Fruit fly (Drosophila melanogaster) whole organism, embryonic: ENCODE measurements around the gene Cka.

Experiments
- Atf-2 ChIP-seq: fragments of 200-800 bp; sonication (Bioruptor generic); optimal IDR thresholded peaks from 2 replicates; lab custom pipeline; 2016; ENCODE audit warnings: missing biosample characterization, missing genetic modification characterization
- B-H2 ChIP-seq: fragments of 200-800 bp; sonication (Bioruptor generic); optimal IDR thresholded peaks from 2 replicates; lab custom pipeline; 2018; ENCODE audit warnings: missing biosample characterization, mild to moderate bottlenecking, missing genetic modification characterization
- BEAF-32 ChIP-seq: fragments of 200-800 bp; sonication (Bioruptor generic); optimal IDR thresholded peaks from 3 replicates; lab custom pipeline; 2017; ENCODE audit warnings: missing biosample characterization, missing genetic modification characterization, mild to moderate bottlenecking, moderate library complexity, missing genetic modification reagents
- CG10654 ChIP-seq: fragments of 200-800 bp; sonication (Bioruptor generic); optimal IDR thresholded peaks from 2 replicates; lab custom pipeline; 2016; ENCODE audit warnings: missing biosample characterization, missing genetic modification characterization
- CG11560 ChIP-seq: fragments of 200-800 bp; sonication (Bioruptor generic); IDR thresholded peaks from 3 replicates; pipeline ENCODE4 v1.3.6; 2022; ENCODE audit warnings: missing biosample characterization, missing genetic modification characterization
- CG12071 ChIP-seq: fragments of 200-800 bp; sonication (Bioruptor generic); optimal IDR thresholded peaks from 3 replicates; lab custom pipeline; 2018; ENCODE audit warnings: missing biosample characterization, mild to moderate bottlenecking, missing genetic modification characterization
- CG12236 ChIP-seq: fragments of 200-800 bp; sonication (Bioruptor generic); optimal IDR thresholded peaks from 2 replicates; lab custom pipeline; 2016; ENCODE audit warnings: missing biosample characterization, missing genetic modification characterization
- CG1233 ChIP-seq: fragments of 200-800 bp; sonication (Bioruptor generic); optimal IDR thresholded peaks from 4 replicates; lab custom pipeline; 2018; ENCODE audit warnings: missing biosample characterization, mild to moderate bottlenecking, missing genetic modification characterization
- CG13123 ChIP-seq: fragments of 200-800 bp; sonication (Bioruptor generic); optimal IDR thresholded peaks from 2 replicates; lab custom pipeline; 2016; ENCODE audit warnings: missing biosample characterization, missing genetic modification characterization
- CG13287 ChIP-seq: fragments of 200-800 bp; sonication (Bioruptor generic); IDR thresholded peaks from 2 replicates; pipeline ENCODE4 v1.3.6; 2022; ENCODE audit warnings: missing biosample characterization, missing genetic modification characterization; ENCODE audit not compliant: partially characterized antibody
- CG1602 ChIP-seq: fragments of 200-800 bp; sonication (Bioruptor generic); optimal IDR thresholded peaks from 3 replicates; lab custom pipeline; 2016; ENCODE audit warnings: missing biosample characterization, missing genetic modification characterization
- CG1792 ChIP-seq: fragments of 200-800 bp; sonication (Bioruptor generic); optimal IDR thresholded peaks from 2 replicates; lab custom pipeline; 2016; ENCODE audit warnings: missing biosample characterization, missing genetic modification characterization
- CG18619 ChIP-seq: fragments of 200-800 bp; sonication (Bioruptor generic); optimal IDR thresholded peaks from 3 replicates; lab custom pipeline; 2017; ENCODE audit warnings: missing biosample characterization, mild to moderate bottlenecking, missing genetic modification characterization
- CG5953 ChIP-seq: fragments of 200-800 bp; sonication (Bioruptor generic); IDR thresholded peaks from 2 replicates; pipeline ENCODE4 v1.3.6; 2022; ENCODE audit warnings: missing biosample characterization, missing genetic modification characterization
- CTCF ChIP-seq: fragments of 200-800 bp; sonication (Bioruptor generic); optimal IDR thresholded peaks from 2 replicates; lab custom pipeline; 2017; ENCODE audit warnings: missing biosample characterization, mild to moderate bottlenecking, missing genetic modification characterization, moderate library complexity
- Dad ChIP-seq: fragments of 200-800 bp; sonication (Bioruptor generic); optimal IDR thresholded peaks from 3 replicates; lab custom pipeline; 2016; ENCODE audit warnings: missing biosample characterization, missing genetic modification characterization
- Dll ChIP-seq: fragments of 200-800 bp; sonication (Bioruptor generic); IDR thresholded peaks from 4 replicates; pipeline ENCODE4 v1.3.6; 2022; ENCODE audit warnings: missing biosample characterization, missing genetic modification characterization; ENCODE audit not compliant: partially characterized antibody
- H15 ChIP-seq: fragments of 200-800 bp; sonication (Bioruptor generic); IDR thresholded peaks from 3 replicates; pipeline ENCODE4 v1.3.6; 2022; ENCODE audit warnings: missing biosample characterization, missing genetic modification characterization
- Hmr ChIP-seq: fragments of 200-800 bp; sonication (Bioruptor generic); optimal IDR thresholded peaks from 3 replicates; lab custom pipeline; 2017; ENCODE audit warnings: mild to moderate bottlenecking, missing biosample characterization, missing genetic modification reagents, missing genetic modification characterization
- Hmx ChIP-seq: fragments of 200-800 bp; sonication (Bioruptor generic); optimal IDR thresholded peaks from 2 replicates; lab custom pipeline; 2016; ENCODE audit warnings: missing biosample characterization, missing genetic modification characterization
- Jarid2 ChIP-seq: fragments of 200-800 bp; sonication (Bioruptor generic); optimal IDR thresholded peaks from 3 replicates; lab custom pipeline; 2017; ENCODE audit warnings: mild to moderate bottlenecking, missing biosample characterization, missing genetic modification reagents, missing genetic modification characterization
- Max ChIP-seq: fragments of 200-800 bp; sonication (Bioruptor generic); optimal IDR thresholded peaks from 2 replicates; lab custom pipeline; 2016; ENCODE audit warnings: missing biosample characterization, mild to moderate bottlenecking, missing genetic modification characterization
- Med ChIP-seq: fragments of 200-800 bp; sonication (Bioruptor generic); peaks from one replicate; lab custom pipeline; 2016; ENCODE audit warnings: missing biosample characterization, missing genetic modification characterization, mild to moderate bottlenecking, inconsistent platforms, moderate library complexity
- NfI ChIP-seq: fragments of 200-800 bp; sonication (Bioruptor generic); optimal IDR thresholded peaks from 3 replicates; lab custom pipeline; 2018; ENCODE audit warnings: missing biosample characterization, mild to moderate bottlenecking, missing genetic modification characterization, moderate library complexity
- Scr ChIP-seq: fragments of 200-800 bp; sonication (Bioruptor generic); IDR thresholded peaks from 2 replicates; pipeline ENCODE4 v1.3.6; 2022; ENCODE audit warnings: missing biosample characterization, missing genetic modification characterization; ENCODE audit not compliant: partially characterized antibody
- Sry-β ChIP-seq: fragments of 200-800 bp; sonication (Bioruptor generic); optimal IDR thresholded peaks from 2 replicates; lab custom pipeline; 2018; ENCODE audit warnings: missing biosample characterization, mild to moderate bottlenecking, missing genetic modification characterization, moderate library complexity
- YL-1 ChIP-seq: fragments of 200-800 bp; sonication (Bioruptor generic); optimal IDR thresholded peaks from 3 replicates; lab custom pipeline; 2017; ENCODE audit warnings: missing biosample characterization, mild to moderate bottlenecking, missing genetic modification characterization
- amos ChIP-seq: fragments of 200-800 bp; sonication (Bioruptor generic); IDR thresholded peaks from 2 replicates; pipeline ENCODE4 v1.3.6; 2022; ENCODE audit warnings: missing biosample characterization, missing genetic modification characterization; ENCODE audit not compliant: partially characterized antibody
- ash1 ChIP-seq: fragments of 200-800 bp; sonication (Bioruptor generic); optimal IDR thresholded peaks from 2 replicates; lab custom pipeline; 2018; ENCODE audit warnings: missing biosample characterization, mild to moderate bottlenecking, missing genetic modification characterization
- bigmax ChIP-seq: fragments of 200-800 bp; sonication (Bioruptor generic); optimal IDR thresholded peaks from 2 replicates; lab custom pipeline; 2018; ENCODE audit warnings: missing biosample characterization, mild to moderate bottlenecking, missing genetic modification characterization
- br ChIP-seq: fragments of >200 bp; optimal IDR thresholded peaks from 2 replicates; lab custom pipeline; 2017
- caup ChIP-seq: fragments of 200-800 bp; sonication (Bioruptor generic); optimal IDR thresholded peaks from 3 replicates; lab custom pipeline; 2017; ENCODE audit warnings: missing biosample characterization, mild to moderate bottlenecking, missing genetic modification characterization, moderate library complexity; ENCODE audit not compliant: severe bottlenecking
- chinmo ChIP-seq: fragments of 200-800 bp; sonication (Bioruptor generic); IDR thresholded peaks from 4 replicates; pipeline ENCODE4 v1.3.6; 2022; ENCODE audit warnings: missing biosample characterization, missing genetic modification characterization; ENCODE audit not compliant: partially characterized antibody
- croc ChIP-seq: fragments of 200-800 bp; sonication (Bioruptor generic); conservative IDR thresholded peaks from 3 replicates; pipeline ENCODE4 v1.3.6; 2022; ENCODE audit warnings: missing biosample characterization, missing genetic modification characterization
- en ChIP-seq: fragments of 200-800 bp; sonication (Bioruptor generic); optimal IDR thresholded peaks from 2 replicates; lab custom pipeline; 2016; ENCODE audit warnings: missing biosample characterization, missing genetic modification characterization
- esg ChIP-seq: fragments of 200-800 bp; sonication (Bioruptor generic); conservative IDR thresholded peaks from 2 replicates; pipeline ENCODE4 v1.3.6; 2022; ENCODE audit warnings: missing biosample characterization, missing genetic modification characterization
- eyg ChIP-seq: fragments of 200-800 bp; sonication (Bioruptor generic); optimal IDR thresholded peaks from 3 replicates; lab custom pipeline; 2016; ENCODE audit warnings: missing biosample characterization, missing genetic modification characterization
- fd3F ChIP-seq: fragments of 200-800 bp; sonication (Bioruptor generic); optimal IDR thresholded peaks from 2 replicates; lab custom pipeline; 2018; ENCODE audit warnings: missing biosample characterization, mild to moderate bottlenecking, missing genetic modification characterization, moderate library complexity
- fu2 ChIP-seq: fragments of 200-800 bp; sonication (Bioruptor generic); optimal IDR thresholded peaks from 2 replicates; lab custom pipeline; 2016; ENCODE audit warnings: missing biosample characterization, missing genetic modification characterization
- grn ChIP-seq: fragments of 200-800 bp; sonication (Bioruptor generic); optimal IDR thresholded peaks from 3 replicates; lab custom pipeline; 2017; ENCODE audit warnings: missing biosample characterization, missing genetic modification characterization
- gsb ChIP-seq: fragments of 200-800 bp; sonication (Bioruptor generic); IDR thresholded peaks from 2 replicates; pipeline ENCODE4 v1.3.6; 2022; ENCODE audit warnings: missing biosample characterization, missing genetic modification characterization
- h ChIP-seq: fragments of >200 bp; optimal IDR thresholded peaks from 2 replicates; lab custom pipeline; 2017
- insv ChIP-seq, 2 experiments: fragments of 200-800 bp; sonication (Bioruptor generic); optimal IDR thresholded peaks; 3 replicates each; lab custom pipeline; 2016 to 2018; ENCODE audit warnings: missing biosample characterization in 2 of 2, missing genetic modification characterization in 2 of 2
- phol ChIP-seq: fragments of 200-800 bp; sonication (Bioruptor generic); optimal IDR thresholded peaks from 3 replicates; lab custom pipeline; 2018; ENCODE audit warnings: missing biosample characterization, mild to moderate bottlenecking, missing genetic modification characterization, moderate library complexity
- prd ChIP-seq, 3 experiments: fragments of >200 bp in 2 of 3; fragments of 200-800 bp in 1 of 3; sonication (Bioruptor generic) in 1 of 3; optimal IDR thresholded peaks in 2 of 3; IDR thresholded peaks in 1 of 3; 2 replicates in 2 of 3; 3 replicates in 1 of 3; pipeline versions ENCODE4 v1.3.6 to Lab custom; 2017 to 2022; ENCODE audit warnings: missing biosample characterization in 1 of 3, missing genetic modification characterization in 1 of 3
- sug ChIP-seq: fragments of 200-800 bp; optimal IDR thresholded peaks from 2 replicates; lab custom pipeline; 2019; ENCODE audit warnings: missing biosample characterization, mild to moderate bottlenecking, missing genetic modification characterization, moderate library complexity
- twi ChIP-seq: fragments of 200-800 bp; optimal IDR thresholded peaks from 2 replicates; lab custom pipeline; 2019; ENCODE audit warnings: missing biosample characterization, mild to moderate bottlenecking, missing genetic modification characterization, moderate library complexity
- wek ChIP-seq: fragments of 200-800 bp; sonication (Bioruptor generic); optimal IDR thresholded peaks from 3 replicates; lab custom pipeline; 2018; ENCODE audit warnings: missing biosample characterization, mild to moderate bottlenecking, missing genetic modification characterization, moderate library complexity
- wor ChIP-seq: fragments of 200-800 bp; sonication (Bioruptor generic); IDR thresholded peaks from 2 replicates; pipeline ENCODE4 v1.3.6; 2022; ENCODE audit warnings: missing biosample characterization, missing genetic modification characterization
- z ChIP-seq: fragments of 200-800 bp; sonication (Bioruptor generic); IDR thresholded peaks from 3 replicates; pipeline ENCODE4 v1.3.6; 2022; ENCODE audit warnings: missing biosample characterization, missing genetic modification characterization

Cka gene

dm6 chr2L:8083427-8084295, 53.1 kb downstream of the Cka start (continued):
- TF ChIP-seq grn (GFP tag; lab: Kevin White, UChicago) = no peak
- TF ChIP-seq Sry-β (GFP tag; lab: Kevin White, UChicago) = no peak
- TF ChIP-seq fd3F = no peak
- no peak for TF ChIP-seq gsb (GFP tag; lab: Robert Waterston, UW)
- no peak for TF ChIP-seq insv (GFP tag; optimal IDR thresholded peaks at IDR 0.05; lab: Kevin White, UChicago)
- no peak for TF ChIP-seq CG1602 (GFP tag; lab: Kevin White, UChicago)
- TF ChIP-seq CTCF (GFP tag; lab: Kevin White, UChicago) = no peak
- no peak for TF ChIP-seq CG13123 (GFP tag; lab: Kevin White, UChicago)
- TF ChIP-seq h (lab: Kevin White, UChicago) = no peak
- no peak for TF ChIP-seq twi (tag; lab: Kevin White, UChicago)
- TF ChIP-seq chinmo (GFP tag; lab: Robert Waterston, UW) = 0 out of 4 replicates have a peak, but pooled peaks have one; percentile 51
- TF ChIP-seq amos (GFP tag; lab: Robert Waterston, UW) = no peak; the same call in 1 of the 2 replicates
- no peak for TF ChIP-seq CG1792 (GFP tag; lab: Kevin White, UChicago)
- TF ChIP-seq eyg (GFP tag; lab: Kevin White, UChicago) = no peak
- TF ChIP-seq B-H2 (GFP tag; lab: Kevin White, UChicago) = no peak
- peak; percentile 65 for TF ChIP-seq Med (GFP tag; lab: Kevin White, UChicago)
- no peak for TF ChIP-seq Max (GFP tag; lab: Kevin White, UChicago)
- TF ChIP-seq croc (GFP tag; lab: Robert Waterston, UW) = no peak
- TF ChIP-seq en (GFP tag; lab: Kevin White, UChicago) = no peak
- TF ChIP-seq sug = no peak
- TF ChIP-seq caup (GFP tag; lab: Kevin White, UChicago) = no peak
- TF ChIP-seq Dad (GFP tag; lab: Kevin White, UChicago) = no peak
- TF ChIP-seq prd (optimal IDR thresholded peaks at IDR 0.05; lab: Kevin White, UChicago) = no peak
- TF ChIP-seq prd (GFP tag; IDR thresholded peaks at IDR 0.05; lab: Robert Waterston, UW) = no peak
- no peak for TF ChIP-seq bigmax (GFP tag; lab: Kevin White, UChicago)
- TF ChIP-seq BEAF-32 (GFP tag; lab: Kevin White, UChicago) = no peak
- no peak for TF ChIP-seq CG11560 (tag; lab: Robert Waterston, UW)
- TF ChIP-seq YL-1 (GFP tag; lab: Kevin White, UChicago) = peak; percentile 68
- no peak for TF ChIP-seq Hmx (GFP tag; lab: Kevin White, UChicago)
- no peak for TF ChIP-seq CG5953 (GFP tag; lab: Robert Waterston, UW)
- TF ChIP-seq z = no peak; the same call in 2 of the 3 replicates
- TF ChIP-seq H15 = no peak
- no peak for TF ChIP-seq phol (tag; lab: Kevin White, UChicago)
- no peak; the same call in 1 of the 2 replicates for TF ChIP-seq Scr (GFP tag; lab: Robert Waterston, UW)
- no peak for TF ChIP-seq CG13287 (GFP tag; lab: Robert Waterston, UW)
- no peak for TF ChIP-seq CG10654 (GFP tag; lab: Kevin White, UChicago)
- peak; percentile 11 for TF ChIP-seq CG12071 (GFP tag; lab: Kevin White, UChicago)
- TF ChIP-seq CG18619 (GFP tag; lab: Kevin White, UChicago) = no peak
- TF ChIP-seq Hmr (GFP tag; lab: Kevin White, UChicago) = no peak
- TF ChIP-seq Atf-2 (GFP tag; lab: Kevin White, UChicago) = no peak
- TF ChIP-seq esg (GFP tag; lab: Robert Waterston, UW) = no peak
- TF ChIP-seq CG12236 (GFP tag; lab: Kevin White, UChicago) = no peak
- no peak for TF ChIP-seq wor
- TF ChIP-seq NfI (GFP tag; lab: Kevin White, UChicago) = no peak
- peak; percentile 43 for TF ChIP-seq ash1 (GFP tag; lab: Kevin White, UChicago)
- TF ChIP-seq wek (GFP tag; lab: Kevin White, UChicago) = no peak
- no peak for TF ChIP-seq br (lab: Kevin White, UChicago)
- TF ChIP-seq Dll (GFP tag; lab: Robert Waterston, UW) = no peak
- no peak for TF ChIP-seq CG1233 (GFP tag; lab: Kevin White, UChicago)
- no peak for TF ChIP-seq fu2 (GFP tag; lab: Kevin White, UChicago)
- peak; percentile 48 for TF ChIP-seq Jarid2 (GFP tag; lab: Kevin White, UChicago)
